Fruit fly (Drosophila melanogaster): ENCODE measurements around the gene bru2.

- TF ChIP-seq achi (GFP tag; optimal IDR thresholded peaks at IDR 0.05) (no peak), Hr4 (GFP tag; optimal IDR thresholded peaks at IDR 0.05) (no peak), CG8319 (GFP tag; optimal IDR thresholded peaks at IDR 0.05) (no peak), Lpt (GFP tag; optimal IDR thresholded peaks at IDR 0.05) (no peak), eg (GFP tag; IDR thresholded peaks at IDR 0.05) (no peak)
Observed at dm6 chr2L:12434535-12434938, 90.5 kb downstream of the bru2 start, which contains the start of gene SC35.
